Worm (Caenorhabditis elegans): ENCODE results near the gene M04D8.7.

The M04D8.7 gene

ce11 chrIII:10000428-10000827 is 36.8 kb upstream of the M04D8.7 start, which contains the start of gene C05B5.2:
Gene C05B5.2, minus strand, starts transcription at chrIII:10000528.
- TF ChIP-seq mab-5 (tag; optimal IDR thresholded peaks at IDR 0.05) (no peak), unc-62 (GFP tag; optimal IDR thresholded peaks at IDR 0.05) (no peak), lin-11 (tag; optimal IDR thresholded peaks at IDR 0.05) (no peak), nhr-237 (tag; optimal IDR thresholded peaks at IDR 0.05) (no peak), sem-4 (tag; optimal IDR thresholded peaks at IDR 0.05) (no peak), lin-39 (tag; optimal IDR thresholded peaks at IDR 0.05) (no peak)

ce11 chrIII:10001060-10001459 is 36.2 kb upstream of the M04D8.7 start, which contains the start of gene C05B5.5:
Gene C05B5.5, plus strand, starts transcription at chrIII:10001360.
- peak; percentile 31 for TF ChIP-seq fos-1 (tag; optimal IDR thresholded peaks at IDR 0.05)
- TF ChIP-seq nhr-23 (tag; optimal IDR thresholded peaks at IDR 0.05) = no peak

- TF ChIP-seq aly-2 (tag; optimal IDR thresholded peaks at IDR 0.05) = no peak
- TF ChIP-seq sem-4 (tag; optimal IDR thresholded peaks at IDR 0.05) = no peak
- TF ChIP-seq skn-1 (tag; optimal IDR thresholded peaks at IDR 0.05) = no peak
Observed at ce11 chrIII:10004213-10004612, 33.0 kb upstream of the M04D8.7 start, which contains the start of gene C05B5.11. Gene C05B5.11, plus strand, starts transcription at chrIII:10004513.

ce11 chrIII:10006734-10007348 is 30.4 kb upstream of the M04D8.7 start, which contains the start of gene C05B5.8:
Gene C05B5.8, minus strand, starts transcription at chrIII:10006784.
- TF ChIP-seq F13H6.1 (tag; optimal IDR thresholded peaks at IDR 0.05) (no peak), blmp-1 (tag; optimal IDR thresholded peaks at IDR 0.05; ENCODE audit: insufficient read depth) (peak; percentile 31), sma-3 (GFP tag; optimal IDR thresholded peaks at IDR 0.05) (peak; percentile 76), sma-9 (GFP tag; optimal IDR thresholded peaks at IDR 0.05) (peak; percentile 33), sma-9 (tag; optimal IDR thresholded peaks at IDR 0.05) (no peak), nhr-6 (tag; optimal IDR thresholded peaks at IDR 0.05) (no peak), unc-62 (GFP tag; optimal IDR thresholded peaks at IDR 0.05) (no peak), nhr-21 (tag; optimal IDR thresholded peaks at IDR 0.05) (peak; percentile 46), nhr-10 (tag; optimal IDR thresholded peaks at IDR 0.05) (no peak), lin-39 (tag; optimal IDR thresholded peaks at IDR 0.05) (no peak), unc-39 (tag; optimal IDR thresholded peaks at IDR 0.05) (no peak), fos-1 (tag; optimal IDR thresholded peaks at IDR 0.05) (peak; percentile 55), ceh-16 (tag; optimal IDR thresholded peaks at IDR 0.05) (peak; percentile 6), nhr-129 (tag; optimal IDR thresholded peaks at IDR 0.05) (peak; percentile 54), nhr-25 (tag; optimal IDR thresholded peaks at IDR 0.05) (peak; percentile 86), ama-1 (optimal IDR thresholded peaks at IDR 0.05) (no peak)

ce11 chrIII:10010117-10010516 is 27.1 kb upstream of the M04D8.7 start, which contains the start of gene fbxa-155:
Gene fbxa-155, minus strand, starts transcription at chrIII:10010217.
- TF ChIP-seq crh-2 (tag; optimal IDR thresholded peaks at IDR 0.05) (no peak), sma-9 (GFP tag; optimal IDR thresholded peaks at IDR 0.05) (no peak), sma-9 (tag; optimal IDR thresholded peaks at IDR 0.05) (no peak), nhr-11 (tag; optimal IDR thresholded peaks at IDR 0.05) (no peak), ZK546.5 (tag; optimal IDR thresholded peaks at IDR 0.05) (no peak), unc-62 (GFP tag; optimal IDR thresholded peaks at IDR 0.05) (no peak), C34F6.9 (tag; optimal IDR thresholded peaks at IDR 0.05) (no peak), unc-39 (tag; optimal IDR thresholded peaks at IDR 0.05) (no peak), elt-1 (tag; optimal IDR thresholded peaks at IDR 0.05) (no peak)

ce11 chrIII:10012136-10012535 is 25.1 kb upstream of the M04D8.7 start, which contains the start of gene C05B5.16:
Gene C05B5.16, plus strand, starts transcription at chrIII:10012436.
- TF ChIP-seq fos-1 (tag; optimal IDR thresholded peaks at IDR 0.05) (no peak), nhr-21 (tag; optimal IDR thresholded peaks at IDR 0.05) (no peak), crh-2 (tag; optimal IDR thresholded peaks at IDR 0.05) (no peak), nhr-129 (tag; optimal IDR thresholded peaks at IDR 0.05) (no peak), ZK546.5 (tag; optimal IDR thresholded peaks at IDR 0.05) (no peak)

- TF ChIP-seq nhr-21 (tag; optimal IDR thresholded peaks at IDR 0.05) = no peak
- TF ChIP-seq elt-1 (tag; optimal IDR thresholded peaks at IDR 0.05) = no peak
- TF ChIP-seq nhr-12 (tag; optimal IDR thresholded peaks at IDR 0.05) = no peak
- no peak for TF ChIP-seq elt-3 (tag; optimal IDR thresholded peaks at IDR 0.05)
- TF ChIP-seq C34F6.9 (tag; optimal IDR thresholded peaks at IDR 0.05) = peak; percentile 79
- peak; percentile 37 for TF ChIP-seq nhr-6 (tag; optimal IDR thresholded peaks at IDR 0.05)
- TF ChIP-seq gmeb-1 (tag; optimal IDR thresholded peaks at IDR 0.05) = no peak
- peak in 1 of 2 experiments; percentile 62 for TF ChIP-seq lsy-2 (tag; optimal IDR thresholded peaks at IDR 0.05)
- no peak for TF ChIP-seq blmp-1 (tag; optimal IDR thresholded peaks at IDR 0.05; ENCODE audit: insufficient read depth)
- no peak for TF ChIP-seq nhr-25 (tag; optimal IDR thresholded peaks at IDR 0.05)
- TF ChIP-seq nhr-10 (tag; optimal IDR thresholded peaks at IDR 0.05) = no peak
- no peak for TF ChIP-seq ZK546.5 (tag; optimal IDR thresholded peaks at IDR 0.05)
- peak; percentile 69 for TF ChIP-seq nhr-129 (tag; optimal IDR thresholded peaks at IDR 0.05)
- TF ChIP-seq aly-2 (tag; optimal IDR thresholded peaks at IDR 0.05) = no peak
- no peak for TF ChIP-seq peb-1 (tag; optimal IDR thresholded peaks at IDR 0.05)
- TF ChIP-seq mdl-1 (tag; optimal IDR thresholded peaks at IDR 0.05) = peak in 1 of 2 experiments; percentile 76
- no peak for TF ChIP-seq F13H6.1 (tag; optimal IDR thresholded peaks at IDR 0.05)
- no peak for TF ChIP-seq snpc-4 (tag; optimal IDR thresholded peaks at IDR 0.05)
- no peak for TF ChIP-seq sma-9 (GFP tag; optimal IDR thresholded peaks at IDR 0.05)
- no peak for TF ChIP-seq sma-9 (tag; optimal IDR thresholded peaks at IDR 0.05)
- no peak for TF ChIP-seq nhr-23 (tag; optimal IDR thresholded peaks at IDR 0.05)
- TF ChIP-seq lin-39 (tag; optimal IDR thresholded peaks at IDR 0.05) = no peak
- no peak for TF ChIP-seq skn-1 (tag; optimal IDR thresholded peaks at IDR 0.05)
- no peak for TF ChIP-seq Y55F3AM.14 (GFP tag; optimal IDR thresholded peaks at IDR 0.05)
Observed at ce11 chrIII:10016413-10017051, 20.7 kb upstream of the M04D8.7 start, which contains the start of gene rgs-1. Gene rgs-1, minus strand, starts transcription at chrIII:10016558.
